Fruit fly (Drosophila melanogaster): ENCODE results near the gene Dad.

Gene Dad

dm6 chr3R:17115668-17116067 lies 61.9 kb downstream of the Dad start (continued):
- TF ChIP-seq D (optimal IDR thresholded peaks at IDR 0.05) (no peak), D (GFP tag; optimal IDR thresholded peaks at IDR 0.05) (peak; percentile 1), CG2202 (tag; optimal IDR thresholded peaks at IDR 0.05) (no peak), CG1602 (GFP tag; optimal IDR thresholded peaks at IDR 0.05) (no peak), CG14965 (GFP tag; optimal IDR thresholded peaks at IDR 0.05; ENCODE audit: borderline replicate concordance) (no peak), kni (GFP tag; optimal IDR thresholded peaks at IDR 0.05) (peak; percentile 62), sug (tag; optimal IDR thresholded peaks at IDR 0.05) (peak; percentile 48), CG18599 (GFP tag; optimal IDR thresholded peaks at IDR 0.05) (peak; percentile 10), CG3163 (GFP tag; optimal IDR thresholded peaks at IDR 0.05) (no peak), CG7271 (tag; optimal IDR thresholded peaks at IDR 0.05) (no peak), ci (GFP tag; IDR thresholded peaks at IDR 0.05) (no peak), CG8089 (GFP tag; optimal IDR thresholded peaks at IDR 0.05) (no peak), CG13123 (GFP tag; optimal IDR thresholded peaks at IDR 0.05) (no peak), bcd (GFP tag; optimal IDR thresholded peaks at IDR 0.05) (no peak), dan (GFP tag; IDR thresholded peaks at IDR 0.05) (no peak), B-H2 (GFP tag; optimal IDR thresholded peaks at IDR 0.05) (no peak), Hr51 (GFP tag; optimal IDR thresholded peaks at IDR 0.05) (no peak), CG9437 (GFP tag; optimal IDR thresholded peaks at IDR 0.05) (no peak), CG9727 (GFP tag; optimal IDR thresholded peaks at IDR 0.05) (peak; percentile 21), CG12155 (GFP tag; optimal IDR thresholded peaks at IDR 0.05) (no peak), Fer3 (tag; optimal IDR thresholded peaks at IDR 0.05) (no peak), vfl (GFP tag; optimal IDR thresholded peaks at IDR 0.05) (no peak), CG2120 (GFP tag; optimal IDR thresholded peaks at IDR 0.05) (no peak), CG7987 (GFP tag; optimal IDR thresholded peaks at IDR 0.05) (peak; percentile 4), Atf6 (GFP tag; IDR thresholded peaks at IDR 0.05) (no peak), CG43689 (GFP tag; IDR thresholded peaks at IDR 0.05) (no peak), CG4360 (GFP tag; IDR thresholded peaks at IDR 0.05) (no peak), unpg (GFP tag; optimal IDR thresholded peaks at IDR 0.05) (peak; percentile 46), tap (tag; optimal IDR thresholded peaks at IDR 0.05) (no peak), Hr3 (GFP tag; optimal IDR thresholded peaks at IDR 0.05) (no peak), gro (GFP tag; optimal IDR thresholded peaks at IDR 0.05) (no peak), sqz (GFP tag; optimal IDR thresholded peaks at IDR 0.05) (peak; percentile 77), ERR (GFP tag; optimal IDR thresholded peaks at IDR 0.05) (no peak), Vsx1 (GFP tag; optimal IDR thresholded peaks at IDR 0.05) (no peak), wek (GFP tag; optimal IDR thresholded peaks at IDR 0.05) (peak; percentile 31), B-H1 (GFP tag; IDR thresholded peaks at IDR 0.05) (no peak), Nf-YA (GFP tag; IDR thresholded peaks at IDR 0.05) (no peak), Camta (GFP tag; optimal IDR thresholded peaks at IDR 0.05) (no peak), Sry-δ (GFP tag; optimal IDR thresholded peaks at IDR 0.05) (no peak), inv (GFP tag; IDR thresholded peaks at IDR 0.05; ENCODE audit: partially characterized antibody) (no peak), BtbVII (GFP tag; optimal IDR thresholded peaks at IDR 0.05) (peak; percentile 71), ind (GFP tag; optimal IDR thresholded peaks at IDR 0.05) (no peak), CG17186 (GFP tag; optimal IDR thresholded peaks at IDR 0.05) (no peak), Ets97D (GFP tag; optimal IDR thresholded peaks at IDR 0.05) (no peak), abd-A (tag; optimal IDR thresholded peaks at IDR 0.05) (no peak), Max (GFP tag; optimal IDR thresholded peaks at IDR 0.05) (no peak), CG7963 (GFP tag; IDR thresholded peaks at IDR 0.05; ENCODE audit: partially characterized antibody) (no peak), slbo (GFP tag; IDR thresholded peaks at IDR 0.05) (no peak), en (GFP tag; optimal IDR thresholded peaks at IDR 0.05) (no peak), pum (GFP tag; optimal IDR thresholded peaks at IDR 0.05) (no peak), CG14860 (GFP tag; IDR thresholded peaks at IDR 0.05; ENCODE audit: partially characterized antibody) (no peak), CG13894 (tag; optimal IDR thresholded peaks at IDR 0.05) (no peak)

Measured in whole organism, embryonic.